Fruit fly (Drosophila melanogaster): ENCODE results near the gene bigmax.

Gene bigmax

dm6 chr3R:27244742-27245400, 43.5 kb downstream of the bigmax start, which contains the start of gene CG18766 (continued):
- TF ChIP-seq CG31441 (GFP tag; IDR thresholded peaks at IDR 0.05) (no peak), kay (GFP tag; optimal IDR thresholded peaks at IDR 0.05) (no peak), Deaf1 (tag; optimal IDR thresholded peaks at IDR 0.05) (no peak), pan (optimal IDR thresholded peaks at IDR 0.05) (no peak), pan (GFP tag; optimal IDR thresholded peaks at IDR 0.05 in 1 of 2, IDR thresholded peaks at IDR 0.05 in 1 of 2) (no peak), Doc3 (GFP tag; IDR thresholded peaks at IDR 0.05; ENCODE audit: partially characterized antibody) (no peak), pb (GFP tag; optimal IDR thresholded peaks at IDR 0.05) (peak; percentile 56), cad (GFP tag; optimal IDR thresholded peaks at IDR 0.05) (no peak), CG18262 (tag; optimal IDR thresholded peaks at IDR 0.05) (no peak), CG12104 (GFP tag; optimal IDR thresholded peaks at IDR 0.05) (no peak), dimm (GFP tag; IDR thresholded peaks at IDR 0.05) (no peak), Trl (optimal IDR thresholded peaks at IDR 0.05) (peak in 1 of 2 experiments; percentile 59), Trl (GFP tag; optimal IDR thresholded peaks at IDR 0.05) (peak; percentile 50), az2 (GFP tag; optimal IDR thresholded peaks at IDR 0.05) (no peak), CG12236 (GFP tag; optimal IDR thresholded peaks at IDR 0.05) (no peak), CG7372 (GFP tag; IDR thresholded peaks at IDR 0.05) (no peak), CG6689 (GFP tag; IDR thresholded peaks at IDR 0.05) (no peak), Awh (GFP tag; IDR thresholded peaks at IDR 0.05) (0 out of 2 replicates have a peak, but pooled peaks have one; percentile 24), CG4854 (GFP tag; optimal IDR thresholded peaks at IDR 0.05) (no peak), tll (GFP tag; optimal IDR thresholded peaks at IDR 0.05) (peak in 1 of 2 experiments; percentile 47), ind (GFP tag; optimal IDR thresholded peaks at IDR 0.05) (peak; percentile 26), luna (GFP tag; optimal IDR thresholded peaks at IDR 0.05) (peak; percentile 9), pum (GFP tag; optimal IDR thresholded peaks at IDR 0.05) (no peak), CG17802 (tag; optimal IDR thresholded peaks at IDR 0.05) (no peak), Oli (tag; optimal IDR thresholded peaks at IDR 0.05) (no peak), corto (GFP tag; optimal IDR thresholded peaks at IDR 0.05) (peak; percentile 20), pho (GFP tag; optimal IDR thresholded peaks at IDR 0.05) (peak; percentile 45), usp (GFP tag; optimal IDR thresholded peaks at IDR 0.05) (no peak), CG4424 (GFP tag; optimal IDR thresholded peaks at IDR 0.05) (peak; percentile 60), her (GFP tag; optimal IDR thresholded peaks at IDR 0.05) (peak; percentile 20), Chrac-16 (GFP tag; optimal IDR thresholded peaks at IDR 0.05) (peak; percentile 15), PHDP (tag; optimal IDR thresholded peaks at IDR 0.05) (no peak), CG31388 (GFP tag; optimal IDR thresholded peaks at IDR 0.05) (no peak), hkb (optimal IDR thresholded peaks at IDR 0.05) (peak; percentile 55), hkb (GFP tag; IDR thresholded peaks at IDR 0.05) (no peak), CG12071 (GFP tag; optimal IDR thresholded peaks at IDR 0.05) (peak; percentile 21), sr (GFP tag; IDR thresholded peaks at IDR 0.05) (0 out of 3 replicates have a peak, but pooled peaks have one; percentile 44), stc (GFP tag; IDR thresholded peaks at IDR 0.05) (no peak), CG11560 (tag; IDR thresholded peaks at IDR 0.05) (no peak), CG6254 (GFP tag; optimal IDR thresholded peaks at IDR 0.05) (no peak), sens-2 (GFP tag; IDR thresholded peaks at IDR 0.05) (no peak), CG12744 (GFP tag; optimal IDR thresholded peaks at IDR 0.05) (no peak), zfh1 (GFP tag; IDR thresholded peaks at IDR 0.05) (0 out of 3 replicates have a peak, but pooled peaks have one; percentile 38), HLH4C (GFP tag; IDR thresholded peaks at IDR 0.05; ENCODE audit: partially characterized antibody) (peak; percentile 30; the same call in 1 of the 3 replicates), gt (GFP tag; IDR thresholded peaks at IDR 0.05) (no peak), CG7928 (GFP tag; optimal IDR thresholded peaks at IDR 0.05) (no peak), CG12942 (GFP tag; optimal IDR thresholded peaks at IDR 0.05) (no peak), pita (GFP tag; optimal IDR thresholded peaks at IDR 0.05) (no peak), CG6654 (GFP tag; optimal IDR thresholded peaks at IDR 0.05) (no peak), Dp (GFP tag; optimal IDR thresholded peaks at IDR 0.05) (peak; percentile 81), Spps (tag; optimal IDR thresholded peaks at IDR 0.05) (peak; percentile 3), oc (tag; optimal IDR thresholded peaks at IDR 0.05) (no peak)

All from whole organism, embryonic.